Worm (Caenorhabditis elegans): ENCODE measurements around the gene K12D9.1.

DNA sequence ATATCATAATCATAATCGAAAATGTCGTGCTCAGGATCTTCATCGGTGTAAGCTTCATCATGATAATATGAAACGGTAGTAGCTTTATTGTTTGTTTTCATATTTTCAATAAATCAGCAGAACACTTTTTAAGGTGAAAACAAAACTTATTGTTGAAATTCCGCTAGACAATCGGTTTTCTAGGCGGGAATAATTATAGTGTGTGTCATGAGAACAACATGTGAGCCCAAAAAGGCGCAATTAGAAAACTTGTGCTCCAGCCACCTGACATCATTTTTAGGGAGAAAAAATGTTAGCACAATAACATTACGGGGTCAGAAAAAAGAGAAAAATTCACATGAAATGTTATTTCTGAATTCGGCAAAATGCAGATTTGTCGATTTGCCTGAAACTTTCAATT is 20.0 kb downstream of the K12D9.1 start, which contains the start of gene srw-8:
- no peak for TF ChIP-seq flt-1 (GFP tag; IDR thresholded peaks at IDR 0.05)
- TF ChIP-seq hnd-1 (tag; optimal IDR thresholded peaks at IDR 0.05), result no peak
- TF ChIP-seq ama-1 (optimal IDR thresholded peaks at IDR 0.05), result no peak
- no peak for TF ChIP-seq tra-4 (tag; optimal IDR thresholded peaks at IDR 0.05)
- no peak for TF ChIP-seq B0310.2 (tag; optimal IDR thresholded peaks at IDR 0.05)
- no peak for TF ChIP-seq aly-1 (tag; optimal IDR thresholded peaks at IDR 0.05)
- no peak for TF ChIP-seq hmg-4 (GFP tag; optimal IDR thresholded peaks at IDR 0.05)
- no peak for TF ChIP-seq F13C5.2 (tag; optimal IDR thresholded peaks at IDR 0.05)
- TF ChIP-seq tbx-11 (GFP tag; IDR thresholded peaks at IDR 0.05), result no peak
